Fruit fly (Drosophila melanogaster) whole organism, embryonic: ENCODE results near the gene CG2685.

Source experiments
- Adf1 ChIP-seq: fragments of 200-800 bp; sonication (Bioruptor generic); IDR thresholded peaks from 2 replicates; pipeline ENCODE4 v1.3.6; 2022; ENCODE audit warnings: missing biosample characterization, missing genetic modification characterization
- Asciz ChIP-seq: fragments of 200-800 bp; sonication (Bioruptor generic); optimal IDR thresholded peaks from 2 replicates; lab custom pipeline; 2017; ENCODE audit warnings: missing biosample characterization, mild to moderate bottlenecking, missing genetic modification characterization, missing genetic modification reagents
- Bdp1 ChIP-seq: fragments of 200-800 bp; sonication (Bioruptor generic); optimal IDR thresholded peaks from 3 replicates; lab custom pipeline; 2016; ENCODE audit warnings: missing biosample characterization, missing genetic modification characterization
- CG10147 ChIP-seq: fragments of 200-800 bp; sonication (Bioruptor generic); optimal IDR thresholded peaks from 2 replicates; lab custom pipeline; 2019; ENCODE audit warnings: missing biosample characterization, mild to moderate bottlenecking, missing genetic modification characterization, moderate library complexity
- CG10321 ChIP-seq: fragments of 200-800 bp; sonication (Bioruptor generic); IDR thresholded peaks from 2 replicates; pipeline ENCODE4 v1.3.6; 2022; ENCODE audit warnings: missing biosample characterization, missing genetic modification characterization
- CG10543 ChIP-seq: fragments of 200-800 bp; sonication (Bioruptor generic); optimal IDR thresholded peaks from 3 replicates; lab custom pipeline; 2017; ENCODE audit warnings: missing biosample characterization, mild to moderate bottlenecking, missing genetic modification characterization, moderate library complexity
- CG10565 ChIP-seq: fragments of 200-800 bp; sonication (Bioruptor generic); optimal IDR thresholded peaks from 3 replicates; lab custom pipeline; 2016; ENCODE audit warnings: missing biosample characterization, mild to moderate bottlenecking, missing genetic modification characterization
- CG10959 ChIP-seq: fragments of 200-800 bp; sonication (Bioruptor generic); IDR thresholded peaks from 2 replicates; pipeline ENCODE4 v1.3.6; 2022; ENCODE audit warnings: missing biosample characterization, missing genetic modification characterization
- CG1233 ChIP-seq: fragments of 200-800 bp; sonication (Bioruptor generic); optimal IDR thresholded peaks from 4 replicates; lab custom pipeline; 2018; ENCODE audit warnings: missing biosample characterization, mild to moderate bottlenecking, missing genetic modification characterization
- CG13296 ChIP-seq: fragments of 200-800 bp; sonication (Bioruptor generic); optimal IDR thresholded peaks from 3 replicates; lab custom pipeline; 2018; ENCODE audit warnings: missing biosample characterization, mild to moderate bottlenecking, missing genetic modification characterization
- CG15479 ChIP-seq: fragments of 200-800 bp; sonication (Bioruptor generic); optimal IDR thresholded peaks from 3 replicates; lab custom pipeline; 2019; ENCODE audit warnings: missing biosample characterization, mild to moderate bottlenecking, missing genetic modification characterization, moderate library complexity
- CG1602 ChIP-seq: fragments of 200-800 bp; sonication (Bioruptor generic); optimal IDR thresholded peaks from 3 replicates; lab custom pipeline; 2016; ENCODE audit warnings: missing biosample characterization, missing genetic modification characterization
- CG17359 ChIP-seq: fragments of 200-800 bp; sonication (Bioruptor generic); optimal IDR thresholded peaks from 3 replicates; lab custom pipeline; 2018; ENCODE audit warnings: missing biosample characterization, mild to moderate bottlenecking, missing genetic modification characterization, moderate library complexity
- CG17802 ChIP-seq: fragments of 200-800 bp; sonication (Bioruptor generic); optimal IDR thresholded peaks from 2 replicates; lab custom pipeline; 2018; ENCODE audit warnings: missing biosample characterization, mild to moderate bottlenecking, missing genetic modification characterization, moderate library complexity
- CG2678 ChIP-seq: fragments of 200-800 bp; sonication (Bioruptor generic); optimal IDR thresholded peaks from 3 replicates; lab custom pipeline; 2019; ENCODE audit warnings: missing biosample characterization, mild to moderate bottlenecking, missing genetic modification characterization, moderate library complexity
- CG31441 ChIP-seq: fragments of 200-800 bp; sonication (Bioruptor generic); IDR thresholded peaks from 2 replicates; pipeline ENCODE4 v1.3.6; 2022; ENCODE audit warnings: missing biosample characterization, missing genetic modification characterization
- CG3726 ChIP-seq: fragments of 200-800 bp; sonication (Bioruptor generic); IDR thresholded peaks from 3 replicates; pipeline ENCODE4, ENCODE4 v1.3.6; 2022; ENCODE audit warnings: missing biosample characterization, missing genetic modification characterization
- CG43689 ChIP-seq: fragments of 200-800 bp; sonication (Bioruptor generic); IDR thresholded peaks from 2 replicates; pipeline ENCODE4 v1.3.6; 2022; ENCODE audit warnings: missing biosample characterization, missing genetic modification characterization
- CG6854 ChIP-seq: fragments of 200-800 bp; sonication (Bioruptor generic); optimal IDR thresholded peaks from 3 replicates; lab custom pipeline; 2017; ENCODE audit warnings: missing biosample characterization, mild to moderate bottlenecking, missing genetic modification characterization
- CG9437 ChIP-seq: fragments of 200-800 bp; sonication (Bioruptor generic); optimal IDR thresholded peaks from 2 replicates; lab custom pipeline; 2018; ENCODE audit warnings: missing biosample characterization, mild to moderate bottlenecking, missing genetic modification characterization
- CkIIα-i1 ChIP-seq: fragments of 200-800 bp; sonication (Bioruptor generic); IDR thresholded peaks from 2 replicates; pipeline ENCODE4 v1.3.6; 2022; ENCODE audit warnings: missing biosample characterization, missing genetic modification characterization
- D19B ChIP-seq: fragments of 200-800 bp; sonication (Bioruptor generic); optimal IDR thresholded peaks from 2 replicates; lab custom pipeline; 2017; ENCODE audit warnings: missing biosample characterization, mild to moderate bottlenecking, missing genetic modification characterization
- Dbx ChIP-seq: fragments of 200-800 bp; sonication (Bioruptor generic); IDR thresholded peaks from 3 replicates; pipeline ENCODE4 v1.3.6; 2022; ENCODE audit warnings: missing biosample characterization, missing genetic modification characterization
- Dll ChIP-seq: fragments of 200-800 bp; sonication (Bioruptor generic); IDR thresholded peaks from 4 replicates; pipeline ENCODE4 v1.3.6; 2022; ENCODE audit warnings: missing biosample characterization, missing genetic modification characterization; ENCODE audit not compliant: partially characterized antibody
- E2f2 ChIP-seq: fragments of 200-800 bp; sonication (Bioruptor generic); IDR thresholded peaks from 2 replicates; pipeline ENCODE4 v1.3.6; 2022; ENCODE audit warnings: missing biosample characterization, missing genetic modification characterization
- Elba2 ChIP-seq: fragments of 200-800 bp; sonication (Bioruptor generic); optimal IDR thresholded peaks from 3 replicates; lab custom pipeline; 2016; ENCODE audit warnings: missing biosample characterization, missing genetic modification characterization
- Fer3 ChIP-seq: fragments of 200-800 bp; sonication (Bioruptor generic); optimal IDR thresholded peaks from 2 replicates; lab custom pipeline; 2018; ENCODE audit warnings: missing biosample characterization, mild to moderate bottlenecking, missing genetic modification characterization, moderate library complexity
- Hsf ChIP-seq: fragments of 200-800 bp; sonication (Bioruptor generic); optimal IDR thresholded peaks from 3 replicates; lab custom pipeline; 2016; ENCODE audit warnings: missing biosample characterization, missing genetic modification characterization
- Lhr ChIP-seq: fragments of 200-800 bp; sonication (Bioruptor generic); optimal IDR thresholded peaks from 3 replicates; lab custom pipeline; 2017; ENCODE audit warnings: mild to moderate bottlenecking, missing biosample characterization, missing genetic modification reagents, missing genetic modification characterization
- MESR4 ChIP-seq: fragments of 200-800 bp; sonication (Bioruptor generic); optimal IDR thresholded peaks from 2 replicates; lab custom pipeline; 2018; ENCODE audit warnings: missing biosample characterization, mild to moderate bottlenecking, missing genetic modification characterization, moderate library complexity
- Mrtf ChIP-seq: fragments of 200-800 bp; sonication (Bioruptor generic); IDR thresholded peaks from 3 replicates; pipeline ENCODE4 v1.3.6; 2022; ENCODE audit warnings: missing biosample characterization, missing genetic modification characterization
- NfI ChIP-seq: fragments of 200-800 bp; sonication (Bioruptor generic); optimal IDR thresholded peaks from 3 replicates; lab custom pipeline; 2018; ENCODE audit warnings: missing biosample characterization, mild to moderate bottlenecking, missing genetic modification characterization, moderate library complexity
- PHDP ChIP-seq: fragments of 200-800 bp; sonication (Bioruptor generic); optimal IDR thresholded peaks from 3 replicates; lab custom pipeline; 2018; ENCODE audit warnings: missing biosample characterization, mild to moderate bottlenecking, missing genetic modification characterization, moderate library complexity
- Poxn ChIP-seq: fragments of 200-800 bp; sonication (Bioruptor generic); IDR thresholded peaks from 2 replicates; pipeline ENCODE4 v1.3.6; 2022; ENCODE audit warnings: missing biosample characterization, missing genetic modification characterization
- Trl ChIP-seq, 3 experiments: fragments of >200 bp in 2 of 3; fragments of 200-800 bp in 1 of 3; sonication (Bioruptor generic) in 1 of 3; optimal IDR thresholded peaks; 2 replicates in 1 of 3; 3 replicates in 2 of 3; lab custom pipeline; 2016 to 2017; ENCODE audit warnings: missing biosample characterization in 1 of 3, missing genetic modification characterization in 1 of 3
- az2 ChIP-seq: fragments of 200-800 bp; sonication (Bioruptor generic); optimal IDR thresholded peaks from 3 replicates; lab custom pipeline; 2016; ENCODE audit warnings: missing biosample characterization, missing genetic modification characterization
- fd96Cb ChIP-seq: fragments of 200-800 bp; sonication (Bioruptor generic); optimal IDR thresholded peaks from 2 replicates; lab custom pipeline; 2018; ENCODE audit warnings: missing biosample characterization, mild to moderate bottlenecking, missing genetic modification characterization, moderate library complexity
- fru ChIP-seq: fragments of >200 bp; optimal IDR thresholded peaks from 2 replicates; lab custom pipeline; 2017
- insv ChIP-seq, 2 experiments: fragments of 200-800 bp; sonication (Bioruptor generic); optimal IDR thresholded peaks; 3 replicates each; lab custom pipeline; 2016 to 2018; ENCODE audit warnings: missing biosample characterization in 2 of 2, missing genetic modification characterization in 2 of 2
- lab ChIP-seq: fragments of 200-800 bp; sonication (Bioruptor generic); optimal IDR thresholded peaks from 3 replicates; lab custom pipeline; 2017; ENCODE audit warnings: missing biosample characterization, missing genetic modification characterization, mild to moderate bottlenecking, moderate library complexity, missing genetic modification reagents
- nmo ChIP-seq: fragments of 200-800 bp; sonication (Bioruptor generic); optimal IDR thresholded peaks from 2 replicates; lab custom pipeline; 2018; ENCODE audit warnings: missing biosample characterization, mild to moderate bottlenecking, missing genetic modification characterization, moderate library complexity
- odd ChIP-seq: fragments of 200-800 bp; sonication (Bioruptor generic); optimal IDR thresholded peaks from 2 replicates; lab custom pipeline; 2017; ENCODE audit warnings: missing biosample characterization, mild to moderate bottlenecking, missing genetic modification characterization
- pros ChIP-seq: fragments of 200-800 bp; sonication (Bioruptor generic); optimal IDR thresholded peaks from 3 replicates; lab custom pipeline; 2019; ENCODE audit warnings: missing biosample characterization, mild to moderate bottlenecking, missing genetic modification characterization, moderate library complexity
- sima ChIP-seq: fragments of 200-800 bp; sonication (Bioruptor generic); optimal IDR thresholded peaks from 2 replicates; lab custom pipeline; 2016; ENCODE audit warnings: missing biosample characterization, missing genetic modification characterization
- sqz ChIP-seq: fragments of 200-800 bp; sonication (Bioruptor generic); optimal IDR thresholded peaks from 3 replicates; lab custom pipeline; 2018; ENCODE audit warnings: missing biosample characterization, mild to moderate bottlenecking, missing genetic modification characterization
- sr ChIP-seq: fragments of 200-800 bp; sonication (Bioruptor generic); IDR thresholded peaks from 3 replicates; pipeline ENCODE4 v1.3.6; 2022; ENCODE audit warnings: missing biosample characterization, missing genetic modification characterization
- sug ChIP-seq: fragments of 200-800 bp; optimal IDR thresholded peaks from 2 replicates; lab custom pipeline; 2019; ENCODE audit warnings: missing biosample characterization, mild to moderate bottlenecking, missing genetic modification characterization, moderate library complexity
- tap ChIP-seq: fragments of 200-800 bp; optimal IDR thresholded peaks from 3 replicates; lab custom pipeline; 2019; ENCODE audit warnings: missing biosample characterization, mild to moderate bottlenecking, missing genetic modification characterization, moderate library complexity
- tna ChIP-seq: fragments of 200-800 bp; sonication (Bioruptor generic); IDR thresholded peaks from 2 replicates; pipeline ENCODE4 v1.3.6; 2022; ENCODE audit warnings: missing biosample characterization, missing genetic modification characterization; ENCODE audit not compliant: partially characterized antibody
- wdn ChIP-seq: fragments of 200-800 bp; sonication (Bioruptor generic); IDR thresholded peaks from 2 replicates; pipeline ENCODE4 v1.3.6; 2022; ENCODE audit warnings: missing biosample characterization, missing genetic modification characterization

CG2685 gene

DNA sequence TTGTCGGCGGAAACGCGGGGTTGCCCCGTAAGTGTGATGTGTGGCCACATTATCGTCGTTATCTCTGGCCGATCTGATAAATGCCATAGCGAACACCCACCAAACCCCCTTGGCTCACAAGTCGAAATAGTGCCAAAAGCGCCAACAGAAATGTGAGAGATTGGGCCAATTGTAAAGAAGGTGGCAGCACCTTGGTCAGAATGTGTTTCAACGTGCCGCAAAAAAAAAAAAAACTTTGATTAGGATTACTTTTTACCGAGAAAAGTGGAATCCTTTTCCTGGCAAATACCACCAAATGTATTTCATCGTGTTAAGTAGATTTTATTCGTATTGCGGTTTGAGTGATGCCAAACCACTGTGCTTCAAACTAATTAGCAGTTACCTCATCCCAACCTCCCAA, 29.3 kb upstream of the CG2685 start (continued):
- TF ChIP-seq CG15479 (GFP tag; lab: Kevin White, UChicago) = no peak
- TF ChIP-seq Dbx (GFP tag; lab: Robert Waterston, UW) = peak; percentile 92
- TF ChIP-seq CG6854 (GFP tag; lab: Kevin White, UChicago) = peak; percentile 53
- peak; percentile 78 for TF ChIP-seq CG13296 (GFP tag; lab: Kevin White, UChicago)
- no peak for TF ChIP-seq CG10565 (GFP tag; lab: Kevin White, UChicago)
- TF ChIP-seq wdn = peak; percentile 91
- peak; percentile 84 for TF ChIP-seq Fer3 (tag; lab: Kevin White, UChicago)
- no peak for TF ChIP-seq sqz
- no peak for TF ChIP-seq MESR4 (GFP tag; lab: Kevin White, UChicago)
- peak; percentile 52 for TF ChIP-seq CG1233 (GFP tag; lab: Kevin White, UChicago)
- TF ChIP-seq CG10543 (GFP tag; lab: Kevin White, UChicago) = peak; percentile 50
- TF ChIP-seq tap (tag; lab: Kevin White, UChicago) = no peak
- TF ChIP-seq CG17802 (tag; lab: Kevin White, UChicago) = no peak
- TF ChIP-seq pros = no peak
- peak; percentile 45 for TF ChIP-seq fd96Cb
- TF ChIP-seq CG2678 = peak; percentile 86
- peak; percentile 77 for TF ChIP-seq CG17359 (tag; lab: Kevin White, UChicago)
- peak; percentile 47 for TF ChIP-seq CG10959 (GFP tag; lab: Robert Waterston, UW)
- no peak for TF ChIP-seq Trl (optimal IDR thresholded peaks at IDR 0.05; lab: Kevin White, UChicago)
- TF ChIP-seq Trl (GFP tag; optimal IDR thresholded peaks at IDR 0.05; lab: Kevin White, UChicago) = peak; percentile 75
- no peak for TF ChIP-seq insv (GFP tag; optimal IDR thresholded peaks at IDR 0.05; lab: Kevin White, UChicago)
- TF ChIP-seq odd (GFP tag; lab: Kevin White, UChicago) = peak; percentile 66
- peak; percentile 42 for TF ChIP-seq sima (GFP tag; lab: Kevin White, UChicago)
- peak; percentile 79 for TF ChIP-seq PHDP
- TF ChIP-seq Bdp1 (GFP tag; lab: Kevin White, UChicago) = peak; percentile 71
- peak; percentile 73 for TF ChIP-seq E2f2 (GFP tag; lab: Robert Waterston, UW)
- peak; percentile 76 for TF ChIP-seq D19B (GFP tag; lab: Kevin White, UChicago)
- peak; percentile 85 for TF ChIP-seq sug (tag; lab: Kevin White, UChicago)
- peak; percentile 95 for TF ChIP-seq lab (GFP tag; lab: Kevin White, UChicago)
- TF ChIP-seq CG43689 (GFP tag; lab: Robert Waterston, UW) = peak; percentile 72
- TF ChIP-seq sr (GFP tag; lab: Robert Waterston, UW) = peak; percentile 74; the same call in 2 of the 3 replicates
- TF ChIP-seq CG3726 (GFP tag; lab: Robert Waterston, UW) = peak; percentile 83
- TF ChIP-seq CG1602 (GFP tag; lab: Kevin White, UChicago) = no peak
- peak; percentile 35 for TF ChIP-seq CG10147
- TF ChIP-seq Lhr (GFP tag; lab: Kevin White, UChicago) = no peak
- TF ChIP-seq Adf1 (GFP tag; lab: Robert Waterston, UW) = peak; percentile 73; the same call in 1 of the 2 replicates
- TF ChIP-seq Asciz (GFP tag; lab: Kevin White, UChicago) = peak; percentile 47
- TF ChIP-seq CG31441 = peak; percentile 66; the same call in 1 of the 2 replicates
- TF ChIP-seq az2 (GFP tag; lab: Kevin White, UChicago) = peak; percentile 67
- TF ChIP-seq Mrtf (GFP tag; lab: Robert Waterston, UW) = peak; percentile 85
- TF ChIP-seq Elba2 (GFP tag; lab: Kevin White, UChicago) = no peak
- TF ChIP-seq fru = no peak
- TF ChIP-seq CkIIα-i1 = peak; percentile 56; the same call in 1 of the 2 replicates
- no peak for TF ChIP-seq tna (GFP tag; lab: Robert Waterston, UW)
- TF ChIP-seq CG10321 (GFP tag; lab: Robert Waterston, UW) = peak; percentile 72
- TF ChIP-seq nmo (GFP tag; lab: Kevin White, UChicago) = peak; percentile 62
- TF ChIP-seq NfI (GFP tag; lab: Kevin White, UChicago) = peak; percentile 80
- TF ChIP-seq Hsf (GFP tag; lab: Kevin White, UChicago) = peak; percentile 76
- peak; percentile 1 for TF ChIP-seq CG9437 (GFP tag; lab: Kevin White, UChicago)
- peak; percentile 72; the same call in 1 of the 2 replicates for TF ChIP-seq Poxn (GFP tag; lab: Robert Waterston, UW)
- TF ChIP-seq Dll (GFP tag; lab: Robert Waterston, UW) = no peak
